Fruit fly (Drosophila melanogaster): ENCODE data around the gene Ptth.

The Ptth gene

DNA sequence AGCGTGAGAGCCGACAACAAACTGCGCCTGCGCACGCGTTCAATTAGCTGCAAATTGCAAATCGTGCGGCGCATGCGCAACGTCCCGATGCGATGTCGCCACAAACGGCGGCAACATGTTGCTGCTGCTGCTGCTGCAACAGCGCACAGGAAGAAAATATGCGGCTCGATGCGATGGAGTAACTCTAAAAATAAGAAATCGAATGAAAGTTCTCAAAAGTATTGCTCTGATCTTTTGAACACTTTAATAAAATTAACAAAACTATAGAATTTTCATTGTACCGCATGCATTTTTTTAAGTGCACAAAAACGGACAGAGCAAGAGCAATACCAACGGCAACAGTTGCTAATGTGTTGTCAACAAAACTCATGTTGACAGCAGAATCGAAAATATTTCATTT is 29.5 kb upstream of the Ptth start:
- TF ChIP-seq CG32006 (GFP tag; optimal IDR thresholded peaks at IDR 0.05) (peak; percentile 92), salr (GFP tag; optimal IDR thresholded peaks at IDR 0.05) (peak; percentile 10 to 73), vri (GFP tag; optimal IDR thresholded peaks at IDR 0.05) (peak; percentile 72), Met (GFP tag; optimal IDR thresholded peaks at IDR 0.05) (peak; percentile 80), Ets21C (GFP tag; optimal IDR thresholded peaks at IDR 0.05) (peak; percentile 64), CG15336 (GFP tag; IDR thresholded peaks at IDR 0.05) (peak; percentile 94), Ets96B (tag; optimal IDR thresholded peaks at IDR 0.05) (peak; percentile 39), Sox15 (GFP tag; optimal IDR thresholded peaks at IDR 0.05) (peak; percentile 5), Smox (GFP tag; optimal IDR thresholded peaks at IDR 0.05) (peak; percentile 69), CG16779 (tag; optimal IDR thresholded peaks at IDR 0.05) (peak; percentile 21), CG6808 (GFP tag; optimal IDR thresholded peaks at IDR 0.05) (peak; percentile 66), eg (GFP tag; IDR thresholded peaks at IDR 0.05) (peak; percentile 94), Gug (GFP tag; IDR thresholded peaks at IDR 0.05) (peak; percentile 78), CG6276 (GFP tag; optimal IDR thresholded peaks at IDR 0.05) (peak; percentile 86), CG11902 (GFP tag; optimal IDR thresholded peaks at IDR 0.05) (no peak), Sox102F (GFP tag; optimal IDR thresholded peaks at IDR 0.05) (peak; percentile 82), svp (GFP tag) (peak; percentile 86), CG10631 (GFP tag; optimal IDR thresholded peaks at IDR 0.05) (peak; percentile 71), CG6854 (GFP tag; optimal IDR thresholded peaks at IDR 0.05) (no peak), Eip78C (GFP tag) (peak; percentile 87), CG4318 (GFP tag; optimal IDR thresholded peaks at IDR 0.05) (peak; percentile 75), Hr38 (GFP tag; optimal IDR thresholded peaks at IDR 0.05) (no peak), lz (GFP tag; optimal IDR thresholded peaks at IDR 0.05) (peak; percentile 67), acj6 (GFP tag; optimal IDR thresholded peaks at IDR 0.05) (peak; percentile 59), fd85E (GFP tag; optimal IDR thresholded peaks at IDR 0.05) (no peak), Hr39 (GFP tag; optimal IDR thresholded peaks at IDR 0.05) (peak; percentile 75), cyc (GFP tag; optimal IDR thresholded peaks at IDR 0.05) (peak; percentile 60), CG6792 (GFP tag; optimal IDR thresholded peaks at IDR 0.05) (peak; percentile 69), CG11762 (GFP tag; optimal IDR thresholded peaks at IDR 0.05; ENCODE audit: insufficient read depth) (peak; percentile 55), fkh (GFP tag; optimal IDR thresholded peaks at IDR 0.05) (no peak), dac (GFP tag; optimal IDR thresholded peaks at IDR 0.05) (peak; percentile 79), ss (GFP tag; optimal IDR thresholded peaks at IDR 0.05) (peak in 1 of 2 experiments; percentile 18), pdm3 (GFP tag; optimal IDR thresholded peaks at IDR 0.05) (peak; percentile 84), Sox14 (GFP tag; optimal IDR thresholded peaks at IDR 0.05) (peak; percentile 84), CG9139 (GFP tag; optimal IDR thresholded peaks at IDR 0.05) (no peak), CG11294 (GFP tag; IDR thresholded peaks at IDR 0.05) (peak; percentile 79), topi (GFP tag; optimal IDR thresholded peaks at IDR 0.05) (peak; percentile 67), dsx (GFP tag; optimal IDR thresholded peaks at IDR 0.05; ENCODE audit: poor library complexity, severe bottlenecking) (peak; percentile 35), CG31627 (GFP tag; optimal IDR thresholded peaks at IDR 0.05) (peak; percentile 74), CG8632 (GFP tag; optimal IDR thresholded peaks at IDR 0.05) (peak; percentile 44), esn (GFP tag; optimal IDR thresholded peaks at IDR 0.05) (peak; percentile 85), spab (GFP tag; optimal IDR thresholded peaks at IDR 0.05) (peak; percentile 57), Hr4 (GFP tag; optimal IDR thresholded peaks at IDR 0.05) (peak; percentile 91), fd59A (GFP tag; optimal IDR thresholded peaks at IDR 0.05) (peak; percentile 59), CG34406 (GFP tag; optimal IDR thresholded peaks at IDR 0.05) (peak; percentile 50), CG7368 (GFP tag; optimal IDR thresholded peaks at IDR 0.05) (peak; percentile 68), Blimp-1 (GFP tag; optimal IDR thresholded peaks at IDR 0.05) (peak; percentile 44), Eip75B (GFP tag; optimal IDR thresholded peaks at IDR 0.05) (peak; percentile 57), Eip93F (GFP tag; optimal IDR thresholded peaks at IDR 0.05) (no peak), OdsH (GFP tag; optimal IDR thresholded peaks at IDR 0.05) (peak; percentile 83), CG3919 (GFP tag; optimal IDR thresholded peaks at IDR 0.05) (peak; percentile 69), net (GFP tag; optimal IDR thresholded peaks at IDR 0.05) (peak; percentile 75)
